Worm (Caenorhabditis elegans): Measurements from ENCODE around the gene C26G2.2.

- TF ChIP-seq pag-3 (tag; optimal IDR thresholded peaks at IDR 0.05; ENCODE audit: borderline replicate concordance, insufficient read depth) = no peak
- TF ChIP-seq pax-3 (tag; optimal IDR thresholded peaks at IDR 0.05) = no peak
- no peak for TF ChIP-seq elt-2 (tag; optimal IDR thresholded peaks at IDR 0.05)
- TF ChIP-seq egl-27 (tag; optimal IDR thresholded peaks at IDR 0.05) = no peak
- no peak for TF ChIP-seq lin-39 (tag; optimal IDR thresholded peaks at IDR 0.05)
- no peak for TF ChIP-seq nhr-237 (tag; optimal IDR thresholded peaks at IDR 0.05)
- TF ChIP-seq snpc-4 (tag; optimal IDR thresholded peaks at IDR 0.05) = no peak
- no peak for TF ChIP-seq vab-15 (tag; optimal IDR thresholded peaks at IDR 0.05)
- TF ChIP-seq fkh-4 (tag; optimal IDR thresholded peaks at IDR 0.05; ENCODE audit: borderline replicate concordance) = no peak
These were observed 45.5 kb downstream of the C26G2.2 start for ce11 chrX:14709591-14709990.
